Worm (Caenorhabditis elegans) whole organism, L4 larva: ENCODE measurements around the gene lin-56.

Experiments used
- Y75B8A.6 ChIP-seq: fragments of 200-800 bp; sonication (Bioruptor generic); IDR thresholded peaks from 2 replicates; pipeline ENCODE4 v1.3.6; 2022; ENCODE audit warnings: missing genetic modification reagents, missing genetic modification characterization, missing compliant biosample characterization
- aha-1 ChIP-seq: fragments of 150-350 bp; peaks from one replicate; lab custom pipeline; 2014; ENCODE audit warnings: missing biosample characterization, missing genetic modification characterization
- daf-12 ChIP-seq: fragments of 150-350 bp; optimal IDR thresholded peaks from 2 replicates; lab custom pipeline; 2014; ENCODE audit warnings: missing biosample characterization, missing genetic modification reagents, missing genetic modification characterization
- daf-16 ChIP-seq, 3 experiments: sonication (generic microtip); optimal IDR thresholded peaks; 2 replicates each; lab custom pipeline; 2016 to 2017; ENCODE audit warnings: missing genetic modification characterization in 3 of 3, missing genetic modification reagents in 3 of 3, mild to moderate bottlenecking in 2 of 3, missing compliant biosample characterization in 2 of 3, missing biosample characterization in 1 of 3, moderate library complexity in 1 of 3
- nhr-6 ChIP-seq: fragments of 150-350 bp; optimal IDR thresholded peaks from 2 replicates; lab custom pipeline; 2014; ENCODE audit warnings: missing biosample characterization, missing genetic modification characterization
- nhr-76 ChIP-seq: fragments of 150-350 bp; optimal IDR thresholded peaks from 2 replicates; lab custom pipeline; 2014; ENCODE audit warnings: missing biosample characterization, missing genetic modification characterization
- unc-62 ChIP-seq, 3 experiments: fragments of 150-350 bp in 1 of 3; sonication (generic microtip); optimal IDR thresholded peaks in 2 of 3; peaks in 1 of 3; 1 replicate in 1 of 3; 2 replicates in 2 of 3; lab custom pipeline; 2014 to 2017; ENCODE audit warnings: missing biosample characterization in 3 of 3, missing genetic modification characterization in 3 of 3, missing genetic modification reagents in 3 of 3, missing genotype in 1 of 3

ce11 chrII:10500674-10501073, 50.9 kb downstream of the lin-56 start:
- TF ChIP-seq Y75B8A.6 (GFP tag; lab: Robert Waterston, UW) (no peak), nhr-6 (tag; lab: Kevin White, UChicago) (no peak), nhr-76 (no peak), daf-16 (GFP tag; optimal IDR thresholded peaks at IDR 0.05; lab: Kevin White, UChicago) (no peak), daf-16 (tag; optimal IDR thresholded peaks at IDR 0.05; lab: Kevin White, UChicago) (no peak), unc-62 (GFP tag; optimal IDR thresholded peaks at IDR 0.05 in 1 of 2; lab: Kevin White, UChicago) (peak in 1 of 2 experiments; percentile 54), unc-62 (tag; optimal IDR thresholded peaks at IDR 0.05; lab: Kevin White, UChicago) (no peak), aha-1 (tag; lab: Kevin White, UChicago) (no peak), daf-12 (tag; lab: Kevin White, UChicago) (no peak)
